Worm (Caenorhabditis elegans) whole organism, young adult: ENCODE data around the gene nrde-4.
A peak's percentile ranks its signal among the peaks of the same experiment; 100 is the strongest.

ENCODE experiments used
- D2030.7 ChIP-seq: fragments of 200-800 bp; sonication (Bioruptor generic); IDR thresholded peaks from 2 replicates; pipeline ENCODE4 v1.3.6; 2022; ENCODE audit warnings: missing genetic modification reagents, missing genetic modification characterization, missing compliant biosample characterization
- F39B2.1 ChIP-seq: fragments of 200-800 bp; sonication (Bioruptor generic); IDR thresholded peaks from 2 replicates; pipeline ENCODE4 v1.3.6; 2022; ENCODE audit warnings: missing genetic modification reagents, missing genetic modification characterization, missing compliant biosample characterization
- T07F8.4 ChIP-seq: sonication (generic microtip); optimal IDR thresholded peaks from 2 replicates; lab custom pipeline; 2016; ENCODE audit warnings: mild to moderate bottlenecking, missing genetic modification characterization, moderate library complexity, missing compliant biosample characterization
- Y95B8A.8 ChIP-seq: fragments of 200-800 bp; sonication (Bioruptor generic); IDR thresholded peaks from 2 replicates; pipeline ENCODE4 v1.3.6; 2022; ENCODE audit warnings: missing genetic modification reagents, missing genetic modification characterization, missing compliant biosample characterization
- ama-1 ChIP-seq, 3 experiments: fragments of 150-350 bp in 1 of 3; sonication (generic microtip) in 2 of 3; optimal IDR thresholded peaks; 2 replicates each; lab custom pipeline; 2014 to 2018; ENCODE audit warnings: missing biosample characterization in 2 of 3, missing genetic modification characterization in 2 of 3, missing genetic modification reagents in 2 of 3
- aptf-3 ChIP-seq: fragments of 200-800 bp; sonication (Bioruptor generic); IDR thresholded peaks from 2 replicates; pipeline ENCODE4 v1.3.6; 2022; ENCODE audit warnings: missing genetic modification characterization, missing compliant biosample characterization
- athp-1 ChIP-seq: sonication (generic microtip); optimal IDR thresholded peaks from 2 replicates; lab custom pipeline; 2017; ENCODE audit warnings: mild to moderate bottlenecking, missing genetic modification characterization, missing compliant biosample characterization
- bed-1 ChIP-seq: fragments of 200-800 bp; sonication (Bioruptor generic); IDR thresholded peaks from 2 replicates; pipeline ENCODE4 v1.3.6; 2022; ENCODE audit warnings: missing genetic modification reagents, missing genetic modification characterization, missing compliant biosample characterization
- bed-2 ChIP-seq: fragments of 200-800 bp; sonication (Bioruptor generic); IDR thresholded peaks from 2 replicates; pipeline ENCODE4 v1.3.6; 2022; ENCODE audit warnings: missing genetic modification reagents, missing genetic modification characterization, missing compliant biosample characterization
- ceh-27 ChIP-seq: fragments of 200-800 bp; sonication (Bioruptor generic); optimal IDR thresholded peaks from 2 replicates; lab custom pipeline; 2018; ENCODE audit warnings: mild to moderate bottlenecking, missing genetic modification characterization, moderate library complexity, missing compliant biosample characterization
- ceh-79 ChIP-seq: sonication (generic microtip); optimal IDR thresholded peaks from 2 replicates; lab custom pipeline; 2017; ENCODE audit warnings: mild to moderate bottlenecking, missing genetic modification characterization, missing compliant biosample characterization
- chd-7 ChIP-seq: sonication (generic microtip); optimal IDR thresholded peaks from 2 replicates; lab custom pipeline; 2016; ENCODE audit warnings: mild to moderate bottlenecking, missing genetic modification characterization, moderate library complexity, missing compliant biosample characterization
- dpl-1 ChIP-seq: fragments of 150-350 bp; optimal IDR thresholded peaks from 2 replicates; lab custom pipeline; 2014; ENCODE audit warnings: missing biosample characterization, missing genetic modification reagents, missing genetic modification characterization
- egl-18 ChIP-seq: fragments of 200-800 bp; sonication (Bioruptor generic); IDR thresholded peaks from 2 replicates; pipeline ENCODE4 v1.3.6; 2022; ENCODE audit warnings: missing genetic modification reagents, missing genetic modification characterization, missing compliant biosample characterization
- egrh-3 ChIP-seq: fragments of 200-800 bp; sonication (Bioruptor generic); IDR thresholded peaks from 2 replicates; pipeline ENCODE4 v1.3.6; 2022; ENCODE audit warnings: missing genetic modification reagents, missing genetic modification characterization, missing compliant biosample characterization
- ekl-4 ChIP-seq: fragments of 200-800 bp; sonication (Bioruptor generic); IDR thresholded peaks from 2 replicates; pipeline ENCODE4 v1.3.6; 2022; ENCODE audit warnings: missing genetic modification reagents, missing genetic modification characterization, missing compliant biosample characterization
- hlh-26 ChIP-seq: fragments of 200-800 bp; sonication (Bioruptor generic); conservative IDR thresholded peaks from 2 replicates; pipeline ENCODE4 v1.3.6; 2022; ENCODE audit warnings: missing genetic modification reagents, missing genetic modification characterization, missing compliant biosample characterization
- hmg-1.2 ChIP-seq: fragments of 200-800 bp; sonication (Bioruptor generic); IDR thresholded peaks from 2 replicates; pipeline ENCODE4 v1.3.6; 2022; ENCODE audit warnings: missing genetic modification reagents, missing genetic modification characterization, missing compliant biosample characterization
- hmg-20 ChIP-seq: fragments of 200-800 bp; sonication (Bioruptor generic); IDR thresholded peaks from 2 replicates; pipeline ENCODE4 v1.3.6; 2022; ENCODE audit warnings: missing genetic modification reagents, missing genetic modification characterization, missing compliant biosample characterization
- hrde-1 ChIP-seq: sonication (generic microtip); optimal IDR thresholded peaks from 2 replicates; lab custom pipeline; 2016; ENCODE audit warnings: missing genetic modification characterization, mild to moderate bottlenecking, missing compliant biosample characterization, moderate library complexity, missing genotype, missing genetic modification reagents, borderline replicate concordance
- let-526 ChIP-seq: fragments of 200-800 bp; sonication (Bioruptor generic); IDR thresholded peaks from 2 replicates; pipeline ENCODE4 v1.3.6; 2022; ENCODE audit warnings: missing genetic modification reagents, missing genetic modification characterization, missing compliant biosample characterization
- let-607 ChIP-seq, 2 experiments: fragments of 200-800 bp in 1 of 2; sonication (Bioruptor generic) in 1 of 2; sonication (generic microtip) in 1 of 2; optimal IDR thresholded peaks; 2 replicates each; lab custom pipeline; 2016 to 2018; ENCODE audit warnings: mild to moderate bottlenecking in 2 of 2, missing compliant biosample characterization in 2 of 2, missing genetic modification characterization in 2 of 2, moderate library complexity in 2 of 2, missing genotype in 1 of 2
- lin-54 ChIP-seq: fragments of 200-800 bp; sonication (Bioruptor generic); optimal IDR thresholded peaks from 2 replicates; lab custom pipeline; 2018; ENCODE audit warnings: mild to moderate bottlenecking, missing genetic modification characterization, missing compliant biosample characterization
- lir-1 ChIP-seq: fragments of 200-800 bp; sonication (Bioruptor generic); conservative IDR thresholded peaks from 2 replicates; pipeline ENCODE4 v1.3.6; 2022; ENCODE audit warnings: missing genetic modification reagents, missing genetic modification characterization, missing compliant biosample characterization
- lsl-1 ChIP-seq: fragments of 200-800 bp; sonication (Bioruptor generic); optimal IDR thresholded peaks from 2 replicates; lab custom pipeline; 2018; ENCODE audit warnings: mild to moderate bottlenecking, missing genetic modification characterization, moderate library complexity, missing compliant biosample characterization
- madf-10 ChIP-seq: sonication (generic microtip); optimal IDR thresholded peaks from 2 replicates; lab custom pipeline; 2016; ENCODE audit warnings: mild to moderate bottlenecking, missing genetic modification characterization, missing compliant biosample characterization
- mes-4 ChIP-seq: sonication (generic microtip); optimal IDR thresholded peaks from 2 replicates; lab custom pipeline; 2016; ENCODE audit warnings: missing genotype, missing genetic modification characterization, missing compliant biosample characterization
- mxl-1 ChIP-seq: sonication (generic microtip); optimal IDR thresholded peaks from 2 replicates; lab custom pipeline; 2016; ENCODE audit warnings: missing genetic modification characterization, missing compliant biosample characterization
- nhr-120 ChIP-seq: fragments of 200-800 bp; sonication (Bioruptor generic); IDR thresholded peaks from 2 replicates; pipeline ENCODE4 v1.3.6; 2022; ENCODE audit warnings: missing genetic modification characterization, missing compliant biosample characterization
- nhr-80 ChIP-seq: sonication (generic microtip); optimal IDR thresholded peaks from 2 replicates; lab custom pipeline; 2016; ENCODE audit warnings: missing genetic modification characterization, missing compliant biosample characterization
- pbrm-1 ChIP-seq: fragments of 200-800 bp; sonication (Bioruptor generic); IDR thresholded peaks from 2 replicates; pipeline ENCODE4 v1.3.6; 2022; ENCODE audit warnings: missing genetic modification reagents, missing genetic modification characterization, missing compliant biosample characterization
- pha-4 ChIP-seq: fragments of 150-350 bp; sonication (generic microtip); optimal IDR thresholded peaks from 2 replicates; lab custom pipeline; 2014; ENCODE audit warnings: missing biosample characterization, missing genetic modification reagents, missing genetic modification characterization
- rcor-1 ChIP-seq: fragments of 200-800 bp; sonication (Bioruptor generic); IDR thresholded peaks from 2 replicates; pipeline ENCODE4 v1.3.6; 2022; ENCODE audit warnings: missing genetic modification reagents, missing genetic modification characterization, missing compliant biosample characterization
- sdz-38 ChIP-seq: sonication (generic microtip); optimal IDR thresholded peaks from 2 replicates; lab custom pipeline; 2016; ENCODE audit warnings: missing genotype, missing genetic modification characterization, missing compliant biosample characterization
- sea-2 ChIP-seq: fragments of 200-800 bp; sonication (Bioruptor generic); IDR thresholded peaks from 2 replicates; pipeline ENCODE4 v1.3.6; 2022; ENCODE audit warnings: missing genetic modification characterization, missing compliant biosample characterization
- zfh-2 ChIP-seq: fragments of 200-800 bp; sonication (Bioruptor generic); conservative IDR thresholded peaks from 2 replicates; pipeline ENCODE4 v1.3.6; 2022; ENCODE audit warnings: missing genetic modification reagents, missing genetic modification characterization, missing compliant biosample characterization
- zim-3 ChIP-seq: sonication (generic microtip); optimal IDR thresholded peaks from 2 replicates; lab custom pipeline; 2017; ENCODE audit warnings: mild to moderate bottlenecking, missing genetic modification characterization, moderate library complexity, missing compliant biosample characterization

Gene nrde-4

DNA sequence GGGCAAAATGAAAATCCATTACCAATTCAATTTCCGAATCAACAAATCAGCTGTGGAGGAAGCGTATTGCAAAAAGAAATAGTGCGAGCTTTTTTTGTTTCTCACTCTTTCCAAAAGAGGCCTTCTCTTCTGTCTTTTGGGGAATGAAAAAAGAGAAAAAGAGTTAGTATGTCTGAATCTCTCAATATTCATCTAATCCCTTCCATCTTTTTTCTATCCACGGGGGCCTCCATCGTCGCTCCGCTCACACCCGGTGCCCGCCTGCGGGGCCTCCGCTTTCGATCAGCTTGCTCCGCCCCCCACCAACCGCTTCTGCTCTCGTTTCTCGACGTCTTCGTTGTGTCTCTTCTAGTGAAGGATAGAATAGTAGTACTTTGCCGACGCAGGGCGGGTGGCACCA lies 34.8 kb downstream of the nrde-4 start (continued):
- peak; percentile 35; the same call in 1 of the 2 replicates for TF ChIP-seq hmg-1.2 (GFP tag; lab: Robert Waterston, UW)
- TF ChIP-seq, all 124 proteins: peak for 7

DNA sequence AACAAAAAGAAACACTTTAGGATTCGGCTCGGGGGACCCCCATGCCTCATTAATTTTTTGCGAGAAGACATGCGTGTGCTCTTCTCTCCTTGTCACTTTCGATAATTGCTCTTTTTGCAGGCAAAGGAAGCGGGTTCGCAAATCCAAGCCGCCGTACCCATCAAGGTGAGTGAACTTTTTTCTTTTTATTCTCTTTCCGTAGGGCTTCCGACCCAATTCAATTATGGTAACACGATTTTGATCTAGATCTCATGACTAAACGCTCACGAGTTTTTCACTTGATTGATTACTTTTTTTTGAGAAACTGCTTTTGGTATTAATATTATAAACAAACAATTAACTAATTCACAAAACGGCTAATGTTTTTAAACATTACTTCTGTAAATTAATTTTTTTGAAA lies 41.5 kb downstream of the nrde-4 start:
- TF ChIP-seq let-607 (tag; optimal IDR thresholded peaks at IDR 0.05; lab: Kevin White, UChicago) (no peak), zim-3 (tag; lab: Kevin White, UChicago) (no peak), lin-54 (no peak), bed-1 (GFP tag; lab: Robert Waterston, UW) (no peak), F39B2.1 (GFP tag; lab: Robert Waterston, UW) (no peak), chd-7 (tag; lab: Kevin White, UChicago) (no peak), bed-2 (GFP tag; lab: Robert Waterston, UW) (no peak), nhr-80 (tag; lab: Kevin White, UChicago) (no peak), lir-1 (GFP tag; lab: Robert Waterston, UW) (no peak), nhr-120 (GFP tag; lab: Robert Waterston, UW) (no peak), pha-4 (no peak), rcor-1 (no peak), athp-1 (no peak), ekl-4 (GFP tag; lab: Robert Waterston, UW) (no peak), lsl-1 (GFP tag; lab: Kevin White, UChicago) (no peak), dpl-1 (GFP tag; lab: Kevin White, UChicago) (no peak)

DNA sequence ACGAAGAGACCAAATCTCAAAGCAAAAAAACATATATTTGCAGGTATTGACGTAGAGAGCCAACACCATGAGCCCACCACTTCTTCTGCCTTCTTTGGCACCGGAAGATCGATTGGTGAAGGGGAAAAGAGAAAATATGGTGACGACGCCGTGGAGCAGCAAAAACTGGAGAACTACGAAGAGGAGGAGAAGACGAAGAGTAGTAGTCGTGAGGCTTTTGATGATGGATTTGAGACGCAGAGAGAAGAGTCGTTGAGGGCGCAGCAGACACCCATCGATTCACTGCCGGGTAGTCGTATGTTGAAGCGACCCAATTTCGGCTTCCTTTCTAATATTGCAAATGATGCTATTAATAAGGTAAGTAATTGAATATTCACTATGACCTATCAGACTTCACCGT lies 42.7 kb downstream of the nrde-4 start:
- TF ChIP-seq dpl-1 (GFP tag; lab: Kevin White, UChicago) (no peak), madf-10 (no peak), aptf-3 (no peak), lir-1 (GFP tag; lab: Robert Waterston, UW) (no peak), pbrm-1 (no peak), mxl-1 (tag; lab: Kevin White, UChicago) (no peak), egl-18 (GFP tag; lab: Robert Waterston, UW) (no peak), ekl-4 (GFP tag; lab: Robert Waterston, UW) (no peak), zfh-2 (GFP tag; lab: Robert Waterston, UW) (peak; percentile 32; the same call in 1 of the 2 replicates)

DNA sequence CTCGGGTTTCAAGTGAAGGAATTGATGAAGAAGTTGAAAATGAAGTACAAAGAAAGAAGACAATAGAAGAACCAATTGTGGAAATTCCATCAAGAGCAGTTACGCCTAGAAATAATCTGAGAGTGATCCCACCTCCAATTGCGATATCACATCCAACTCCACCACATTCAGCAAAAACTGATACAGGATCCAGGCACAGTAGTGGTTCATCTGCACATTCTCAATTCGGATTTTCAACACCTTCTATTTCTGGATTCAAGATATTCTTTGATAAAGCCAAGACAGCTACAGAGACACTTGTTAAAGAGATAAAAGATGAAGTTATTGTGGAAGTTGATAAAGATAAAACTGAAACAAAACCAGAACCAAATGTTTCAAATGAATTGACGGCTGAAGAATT lies 46.0 kb downstream of the nrde-4 start:
- TF ChIP-seq let-526 (GFP tag; lab: Robert Waterston, UW): no peak
- TF ChIP-seq ama-1 (optimal IDR thresholded peaks at IDR 0.05; lab: Kevin White, UChicago): no peak
- TF ChIP-seq ama-1 (GFP tag; optimal IDR thresholded peaks at IDR 0.05; lab: Kevin White, UChicago): no peak
- TF ChIP-seq ceh-79 (tag; lab: Kevin White, UChicago): no peak
- no peak for TF ChIP-seq egrh-3 (GFP tag; lab: Robert Waterston, UW)
- no peak for TF ChIP-seq nhr-120 (GFP tag; lab: Robert Waterston, UW)
- TF ChIP-seq hlh-26: no peak
- TF ChIP-seq D2030.7 (GFP tag; lab: Robert Waterston, UW): no peak
- no peak for TF ChIP-seq mes-4 (tag; lab: Kevin White, UChicago)
- no peak for TF ChIP-seq sea-2 (GFP tag; lab: Robert Waterston, UW)
- no peak for TF ChIP-seq hmg-20 (GFP tag; lab: Robert Waterston, UW)
- TF ChIP-seq ceh-27 (GFP tag; lab: Kevin White, UChicago): no peak
- TF ChIP-seq, all 124 proteins: peak for 0

DNA sequence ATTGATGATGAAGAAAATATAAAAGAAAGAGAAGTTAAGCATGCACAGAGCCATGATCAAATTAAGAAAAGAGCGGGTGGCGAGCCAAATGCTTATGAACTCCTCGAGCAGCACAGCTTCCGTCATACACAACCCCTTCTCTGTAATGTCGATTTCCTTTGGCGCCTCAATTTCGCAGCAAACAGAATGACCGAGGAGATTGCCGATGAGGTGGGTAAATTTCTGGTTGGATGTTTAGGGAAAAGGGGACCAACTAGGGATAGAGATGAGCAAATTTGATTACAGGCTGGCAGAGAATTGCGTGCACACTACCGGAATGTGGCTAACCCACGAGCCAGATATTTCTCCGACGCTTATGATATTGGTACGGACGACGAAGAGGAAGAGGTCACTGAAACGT lies 48.6 kb downstream of the nrde-4 start:
- no peak for TF ChIP-seq T07F8.4 (tag; lab: Kevin White, UChicago)
- TF ChIP-seq sdz-38 (tag; lab: Kevin White, UChicago): no peak
- TF ChIP-seq hrde-1: no peak
- TF ChIP-seq Y95B8A.8: no peak
- 0 out of 2 replicates have a peak, but pooled peaks have one; percentile 8 for TF ChIP-seq zfh-2 (GFP tag; lab: Robert Waterston, UW)
